Fruit fly (Drosophila melanogaster) whole organism, embryonic: ENCODE measurements around the gene Cp18.

Experiments
- Ada2b ChIP-seq: fragments of 200-800 bp; sonication (Bioruptor generic); IDR thresholded peaks from 2 replicates; pipeline ENCODE4 v1.3.6; 2022; ENCODE audit warnings: missing biosample characterization, missing genetic modification characterization
- Atf6 ChIP-seq: fragments of 200-800 bp; sonication (Bioruptor generic); IDR thresholded peaks from 2 replicates; pipeline ENCODE4 v1.3.6; 2022; ENCODE audit warnings: missing biosample characterization, missing genetic modification characterization
- BtbVII ChIP-seq: fragments of 200-800 bp; sonication (Bioruptor generic); optimal IDR thresholded peaks from 3 replicates; lab custom pipeline; 2017; ENCODE audit warnings: missing biosample characterization, mild to moderate bottlenecking, missing genetic modification characterization
- CG10274 ChIP-seq: fragments of 200-800 bp; sonication (Bioruptor generic); optimal IDR thresholded peaks from 3 replicates; lab custom pipeline; 2017; ENCODE audit warnings: missing biosample characterization, mild to moderate bottlenecking, missing genetic modification characterization
- CG10565 ChIP-seq: fragments of 200-800 bp; sonication (Bioruptor generic); optimal IDR thresholded peaks from 3 replicates; lab custom pipeline; 2016; ENCODE audit warnings: missing biosample characterization, mild to moderate bottlenecking, missing genetic modification characterization
- CG14965 ChIP-seq: fragments of 200-800 bp; sonication (Bioruptor generic); optimal IDR thresholded peaks from 2 replicates; lab custom pipeline; 2016; ENCODE audit warnings: missing biosample characterization, missing genetic modification characterization, borderline replicate concordance
- CG1529 ChIP-seq: fragments of 200-800 bp; sonication (Bioruptor generic); optimal IDR thresholded peaks from 3 replicates; lab custom pipeline; 2018; ENCODE audit warnings: missing biosample characterization, missing genetic modification characterization
- CG15696 ChIP-seq: fragments of 200-800 bp; sonication (Bioruptor generic); optimal IDR thresholded peaks from 2 replicates; lab custom pipeline; 2019; ENCODE audit warnings: missing biosample characterization, mild to moderate bottlenecking, missing genetic modification characterization, moderate library complexity
- CG16815 ChIP-seq: fragments of 200-800 bp; sonication (Bioruptor generic); optimal IDR thresholded peaks from 3 replicates; lab custom pipeline; 2017; ENCODE audit warnings: missing biosample characterization, mild to moderate bottlenecking, missing genetic modification characterization
- CG17361 ChIP-seq: fragments of 200-800 bp; sonication (Bioruptor generic); IDR thresholded peaks from 3 replicates; pipeline ENCODE4 v1.3.6; 2022; ENCODE audit warnings: missing biosample characterization, missing genetic modification characterization
- CG17829 ChIP-seq: fragments of 200-800 bp; optimal IDR thresholded peaks from 2 replicates; lab custom pipeline; 2019; ENCODE audit warnings: missing biosample characterization, mild to moderate bottlenecking, missing genetic modification characterization, moderate library complexity
- CG3065 ChIP-seq: fragments of 200-800 bp; sonication (Bioruptor generic); optimal IDR thresholded peaks from 2 replicates; lab custom pipeline; 2016; ENCODE audit warnings: missing biosample characterization, missing genetic modification characterization
- CG3407 ChIP-seq: fragments of 200-800 bp; sonication (Bioruptor generic); optimal IDR thresholded peaks from 2 replicates; lab custom pipeline; 2018; ENCODE audit warnings: missing biosample characterization, mild to moderate bottlenecking, missing genetic modification characterization
- CG4360 ChIP-seq: fragments of 200-800 bp; sonication (Bioruptor generic); IDR thresholded peaks from 2 replicates; pipeline ENCODE4 v1.3.6; 2022; ENCODE audit warnings: missing biosample characterization, missing genetic modification characterization
- CG6689 ChIP-seq: fragments of 200-800 bp; sonication (Bioruptor generic); IDR thresholded peaks from 2 replicates; pipeline ENCODE4 v1.3.6; 2022; ENCODE audit warnings: missing biosample characterization, missing genetic modification characterization
- CG7372 ChIP-seq: fragments of 200-800 bp; sonication (Bioruptor generic); IDR thresholded peaks from 2 replicates; pipeline ENCODE4 v1.3.6; 2022; ENCODE audit warnings: missing biosample characterization, missing genetic modification characterization
- CG7745 ChIP-seq: fragments of 200-800 bp; sonication (Bioruptor generic); optimal IDR thresholded peaks from 2 replicates; lab custom pipeline; 2018; ENCODE audit warnings: missing biosample characterization, mild to moderate bottlenecking, missing genetic modification characterization, moderate library complexity
- CG7987 ChIP-seq: fragments of 200-800 bp; sonication (Bioruptor generic); optimal IDR thresholded peaks from 2 replicates; lab custom pipeline; 2018; ENCODE audit warnings: missing biosample characterization, mild to moderate bottlenecking, missing genetic modification characterization, moderate library complexity
- CG8290 ChIP-seq, 3 experiments: fragments of 200-800 bp; sonication (Bioruptor generic); optimal IDR thresholded peaks; 2 replicates each; lab custom pipeline; 2016 to 2019; ENCODE audit warnings: missing biosample characterization in 3 of 3, missing genetic modification characterization in 3 of 3, mild to moderate bottlenecking in 2 of 3, moderate library complexity in 1 of 3
- Dbx ChIP-seq: fragments of 200-800 bp; sonication (Bioruptor generic); IDR thresholded peaks from 3 replicates; pipeline ENCODE4 v1.3.6; 2022; ENCODE audit warnings: missing biosample characterization, missing genetic modification characterization
- Drgx ChIP-seq: fragments of 200-800 bp; sonication (Bioruptor generic); IDR thresholded peaks from 2 replicates; pipeline ENCODE4 v1.3.6; 2022; ENCODE audit warnings: missing biosample characterization, missing genetic modification characterization
- Elba2 ChIP-seq: fragments of 200-800 bp; sonication (Bioruptor generic); optimal IDR thresholded peaks from 3 replicates; lab custom pipeline; 2016; ENCODE audit warnings: missing biosample characterization, missing genetic modification characterization
- H15 ChIP-seq: fragments of 200-800 bp; sonication (Bioruptor generic); IDR thresholded peaks from 3 replicates; pipeline ENCODE4 v1.3.6; 2022; ENCODE audit warnings: missing biosample characterization, missing genetic modification characterization
- HHEX ChIP-seq: fragments of 200-800 bp; sonication (Bioruptor generic); optimal IDR thresholded peaks from 3 replicates; lab custom pipeline; 2017; ENCODE audit warnings: missing biosample characterization, mild to moderate bottlenecking, missing genetic modification characterization, missing genetic modification reagents
- Hr51 ChIP-seq, 2 experiments: fragments of 200-800 bp; sonication (Bioruptor generic); optimal IDR thresholded peaks; 2 replicates in 1 of 2; 3 replicates in 1 of 2; lab custom pipeline; 2016 to 2018; ENCODE audit warnings: missing biosample characterization in 2 of 2, missing genetic modification characterization in 2 of 2, mild to moderate bottlenecking in 1 of 2, moderate library complexity in 1 of 2
- Med ChIP-seq: fragments of 200-800 bp; sonication (Bioruptor generic); peaks from one replicate; lab custom pipeline; 2016; ENCODE audit warnings: missing biosample characterization, missing genetic modification characterization, mild to moderate bottlenecking, inconsistent platforms, moderate library complexity
- Vsx1 ChIP-seq: fragments of 200-800 bp; sonication (Bioruptor generic); optimal IDR thresholded peaks from 2 replicates; lab custom pipeline; 2017; ENCODE audit warnings: missing biosample characterization, mild to moderate bottlenecking, missing genetic modification characterization, missing genetic modification reagents
- Xrp1 ChIP-seq: fragments of 200-800 bp; sonication (Bioruptor generic); IDR thresholded peaks from 2 replicates; pipeline ENCODE4 v1.3.6; 2022; ENCODE audit warnings: missing biosample characterization, missing genetic modification characterization
- ap ChIP-seq: fragments of 200-800 bp; sonication (Bioruptor generic); IDR thresholded peaks from 2 replicates; pipeline ENCODE4 v1.3.6; 2022; ENCODE audit warnings: missing biosample characterization, missing genetic modification characterization
- ase ChIP-seq: fragments of 200-800 bp; sonication (Bioruptor generic); IDR thresholded peaks from 3 replicates; pipeline ENCODE4 v1.3.6; 2022; ENCODE audit warnings: missing biosample characterization, missing genetic modification characterization
- bowl ChIP-seq: fragments of 200-800 bp; sonication (Bioruptor generic); IDR thresholded peaks from 2 replicates; pipeline ENCODE4 v1.3.6; 2022; ENCODE audit warnings: missing biosample characterization, missing genetic modification characterization
- bsh ChIP-seq, 2 experiments: fragments of 200-800 bp; sonication (Bioruptor generic); optimal IDR thresholded peaks; 2 replicates each; lab custom pipeline; 2017 to 2018; ENCODE audit warnings: mild to moderate bottlenecking in 2 of 2, missing biosample characterization in 2 of 2, missing genetic modification characterization in 2 of 2, moderate library complexity in 1 of 2
- btn ChIP-seq: fragments of 200-800 bp; sonication (Bioruptor generic); optimal IDR thresholded peaks from 2 replicates; lab custom pipeline; 2016; ENCODE audit warnings: missing biosample characterization, missing genetic modification characterization
- chinmo ChIP-seq: fragments of 200-800 bp; sonication (Bioruptor generic); IDR thresholded peaks from 4 replicates; pipeline ENCODE4 v1.3.6; 2022; ENCODE audit warnings: missing biosample characterization, missing genetic modification characterization; ENCODE audit not compliant: partially characterized antibody
- corto ChIP-seq: fragments of 200-800 bp; sonication (Bioruptor generic); optimal IDR thresholded peaks from 2 replicates; lab custom pipeline; 2016; ENCODE audit warnings: missing biosample characterization, mild to moderate bottlenecking, missing genetic modification characterization, moderate library complexity
- dmrt99B ChIP-seq: fragments of 200-800 bp; sonication (Bioruptor generic); optimal IDR thresholded peaks from 2 replicates; lab custom pipeline; 2018; ENCODE audit warnings: missing biosample characterization, mild to moderate bottlenecking, missing genetic modification characterization, moderate library complexity
- ken ChIP-seq: fragments of 200-800 bp; sonication (Bioruptor generic); IDR thresholded peaks from 3 replicates; pipeline ENCODE4 v1.3.6; 2022; ENCODE audit warnings: missing biosample characterization, missing genetic modification characterization
- kni ChIP-seq: fragments of 200-800 bp; sonication (Bioruptor generic); optimal IDR thresholded peaks from 3 replicates; lab custom pipeline; 2017; ENCODE audit warnings: mild to moderate bottlenecking, missing biosample characterization, missing genetic modification reagents, missing genetic modification characterization
- lbe ChIP-seq: fragments of 200-800 bp; sonication (Bioruptor generic); optimal IDR thresholded peaks from 2 replicates; lab custom pipeline; 2016; ENCODE audit warnings: missing biosample characterization, mild to moderate bottlenecking, missing genetic modification characterization
- mld ChIP-seq: fragments of 200-800 bp; sonication (Bioruptor generic); IDR thresholded peaks from 3 replicates; pipeline ENCODE4 v1.3.6; 2022; ENCODE audit warnings: missing biosample characterization, missing genetic modification characterization; ENCODE audit not compliant: partially characterized antibody
- nom ChIP-seq: fragments of 200-800 bp; sonication (Bioruptor generic); optimal IDR thresholded peaks from 2 replicates; lab custom pipeline; 2017; ENCODE audit warnings: missing biosample characterization, missing genetic modification characterization, mild to moderate bottlenecking, moderate library complexity, missing genetic modification reagents
- otp ChIP-seq: fragments of 200-800 bp; sonication (Bioruptor generic); IDR thresholded peaks from 3 replicates; pipeline ENCODE4, ENCODE4 v1.3.6; 2022; ENCODE audit warnings: missing biosample characterization, missing genetic modification characterization
- run ChIP-seq: fragments of 200-800 bp; sonication (Bioruptor generic); optimal IDR thresholded peaks from 3 replicates; lab custom pipeline; 2018; ENCODE audit warnings: missing biosample characterization, mild to moderate bottlenecking, missing genetic modification characterization
- sens ChIP-seq: fragments of 200-800 bp; sonication (Bioruptor generic); peaks from one replicate; lab custom pipeline; 2016; ENCODE audit warnings: missing biosample characterization, missing genetic modification characterization
- shn ChIP-seq: fragments of 200-800 bp; sonication (Bioruptor generic); optimal IDR thresholded peaks from 3 replicates; lab custom pipeline; 2016; ENCODE audit warnings: missing biosample characterization, missing genetic modification characterization
- slp2 ChIP-seq: fragments of 200-800 bp; sonication (Bioruptor generic); optimal IDR thresholded peaks from 2 replicates; lab custom pipeline; 2016; ENCODE audit warnings: missing biosample characterization, missing genetic modification characterization
- sob ChIP-seq: fragments of 200-800 bp; sonication (Bioruptor generic); IDR thresholded peaks from 2 replicates; pipeline ENCODE4 v1.3.6; 2022; ENCODE audit warnings: missing biosample characterization, missing genetic modification characterization
- sr ChIP-seq: fragments of 200-800 bp; sonication (Bioruptor generic); IDR thresholded peaks from 3 replicates; pipeline ENCODE4 v1.3.6; 2022; ENCODE audit warnings: missing biosample characterization, missing genetic modification characterization
- zfh1 ChIP-seq: fragments of 200-800 bp; sonication (Bioruptor generic); IDR thresholded peaks from 3 replicates; pipeline ENCODE4 v1.3.6; 2022; ENCODE audit warnings: missing biosample characterization, missing genetic modification characterization

The Cp18 gene

dm6 chr3L:8701697-8702349, 24.8 kb upstream of the Cp18 start:
- TF ChIP-seq run (tag; lab: Kevin White, UChicago) (no peak), Xrp1 (GFP tag; lab: Robert Waterston, UW) (0 out of 2 replicates have a peak, but pooled peaks have one; percentile 13), dmrt99B (tag; lab: Kevin White, UChicago) (no peak), ase (no peak), bowl (no peak), CG3407 (GFP tag; lab: Kevin White, UChicago) (no peak), corto (GFP tag; lab: Kevin White, UChicago) (peak; percentile 23), Ada2b (GFP tag; lab: Robert Waterston, UW) (0 out of 2 replicates have a peak, but pooled peaks have one; percentile 14), slp2 (GFP tag; lab: Kevin White, UChicago) (no peak), CG8290 (GFP tag; optimal IDR thresholded peaks at IDR 0.05; lab: Kevin White, UChicago) (no peak), CG8290 (tag; optimal IDR thresholded peaks at IDR 0.05; lab: Kevin White, UChicago) (peak in 1 of 2 experiments; percentile 19), CG7745 (tag; lab: Kevin White, UChicago) (no peak), sob (GFP tag; lab: Robert Waterston, UW) (peak; percentile 32; the same call in 1 of the 2 replicates), kni (GFP tag; lab: Kevin White, UChicago) (peak; percentile 46), H15 (GFP tag; lab: Robert Waterston, UW) (no peak), btn (no peak), BtbVII (GFP tag; lab: Kevin White, UChicago) (no peak), nom (peak; percentile 58), ken (no peak), CG17361 (GFP tag; lab: Robert Waterston, UW) (no peak), Elba2 (GFP tag; lab: Kevin White, UChicago) (no peak), HHEX (GFP tag; lab: Kevin White, UChicago) (no peak), Dbx (0 out of 3 replicates have a peak, but pooled peaks have one; percentile 17), Med (peak; percentile 57), CG7987 (GFP tag; lab: Kevin White, UChicago) (no peak), zfh1 (GFP tag; lab: Robert Waterston, UW) (0 out of 3 replicates have a peak, but pooled peaks have one; percentile 35), CG1529 (GFP tag; lab: Kevin White, UChicago) (no peak), shn (peak; percentile 6), chinmo (no peak), Atf6 (peak; percentile 48; the same call in 1 of the 2 replicates), sens (peak; percentile 21), CG4360 (GFP tag; lab: Robert Waterston, UW) (0 out of 2 replicates have a peak, but pooled peaks have one; percentile 36), CG10274 (no peak), Hr51 (GFP tag; optimal IDR thresholded peaks at IDR 0.05; lab: Kevin White, UChicago) (no peak), sr (GFP tag; lab: Robert Waterston, UW) (0 out of 3 replicates have a peak, but pooled peaks have one; percentile 10), CG14965 (GFP tag; lab: Kevin White, UChicago) (no peak), bsh (GFP tag; optimal IDR thresholded peaks at IDR 0.05; lab: Kevin White, UChicago) (peak in 1 of 2 experiments; percentile 13), CG15696 (tag; lab: Kevin White, UChicago) (peak; percentile 46)
- TF ChIP-seq, all 482 proteins: peak for 17

dm6 chr3L:8702448-8702847, 24.1 kb upstream of the Cp18 start:
- TF ChIP-seq otp (no peak), chinmo (0 out of 4 replicates have a peak, but pooled peaks have one; percentile 20), CG17829 (tag; lab: Kevin White, UChicago) (no peak), CG16815 (no peak), CG7372 (GFP tag; lab: Robert Waterston, UW) (peak; percentile 58), CG6689 (0 out of 2 replicates have a peak, but pooled peaks have one; percentile 19), Vsx1 (GFP tag; lab: Kevin White, UChicago) (peak; percentile 17), mld (no peak), Drgx (peak; percentile 21; the same call in 1 of the 2 replicates), ap (GFP tag; lab: Robert Waterston, UW) (0 out of 2 replicates have a peak, but pooled peaks have one; percentile 9), corto (GFP tag; lab: Kevin White, UChicago) (peak; percentile 52), CG10565 (no peak), lbe (peak; percentile 96), sob (GFP tag; lab: Robert Waterston, UW) (no peak), CG3065 (GFP tag; lab: Kevin White, UChicago) (no peak)
